Worm (Caenorhabditis elegans) whole organism, L3 larva: Measurements from ENCODE around the gene trm-1.

Experiments
- aly-2 ChIP-seq: fragments of 150-350 bp; optimal IDR thresholded peaks from 2 replicates; lab custom pipeline; 2014; ENCODE audit warnings: missing biosample characterization, missing genetic modification characterization
- ama-1 ChIP-seq: fragments of 150-350 bp; optimal IDR thresholded peaks from 2 replicates; lab custom pipeline; 2018
- lin-15B ChIP-seq: fragments of 150-350 bp; optimal IDR thresholded peaks from 2 replicates; lab custom pipeline; 2014; ENCODE audit warnings: missing biosample characterization, missing genetic modification characterization
- nhr-23 ChIP-seq: fragments of 150-350 bp; optimal IDR thresholded peaks from 2 replicates; lab custom pipeline; 2014; ENCODE audit warnings: missing biosample characterization, missing genetic modification reagents, missing genetic modification characterization
- nhr-77 ChIP-seq: fragments of 150-350 bp; optimal IDR thresholded peaks from 2 replicates; lab custom pipeline; 2014; ENCODE audit warnings: missing biosample characterization, missing genetic modification characterization
- zag-1 ChIP-seq: fragments of 150-350 bp; optimal IDR thresholded peaks from 2 replicates; lab custom pipeline; 2014; ENCODE audit warnings: missing biosample characterization, missing genetic modification characterization
- ztf-11 ChIP-seq: fragments of 150-350 bp; optimal IDR thresholded peaks from 2 replicates; lab custom pipeline; 2014; ENCODE audit warnings: missing biosample characterization, missing genetic modification characterization
- ztf-4 ChIP-seq: fragments of 150-350 bp; optimal IDR thresholded peaks from 2 replicates; lab custom pipeline; 2014; ENCODE audit warnings: missing biosample characterization, missing genetic modification characterization

DNA sequence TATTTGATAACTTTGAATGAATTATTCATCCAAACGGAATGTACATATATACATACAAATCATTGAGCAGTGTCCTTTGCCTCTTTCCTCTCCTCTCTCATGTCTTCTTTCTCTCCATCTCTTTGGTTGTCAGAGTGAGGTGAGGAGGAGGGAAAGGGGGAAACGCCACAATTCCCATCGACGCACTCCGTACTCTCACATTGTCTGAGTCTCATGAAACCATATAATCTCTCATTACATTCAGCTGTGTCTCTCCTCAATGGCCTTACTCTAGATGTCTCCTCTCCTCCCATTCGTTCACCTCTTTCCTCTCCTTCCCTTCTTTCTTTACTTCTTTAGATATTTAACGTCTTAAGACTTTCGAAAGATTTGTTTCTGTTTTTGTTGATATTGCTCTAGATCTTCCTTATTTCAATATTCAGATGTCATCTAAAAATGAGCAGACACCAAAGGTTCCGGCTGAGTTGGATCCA lies 7.7 kb downstream of the trm-1 start, which contains the start of gene ceh-74:
- TF ChIP-seq ztf-11 = no peak
- TF ChIP-seq lin-15B (tag; lab: Kevin White, UChicago) = peak; percentile 4
- no peak for TF ChIP-seq ama-1 (lab: Kevin White, UChicago)
- TF ChIP-seq ztf-4 (tag; lab: Kevin White, UChicago) = no peak
- TF ChIP-seq aly-2 (tag; lab: Kevin White, UChicago) = no peak
- TF ChIP-seq nhr-77 (tag; lab: Kevin White, UChicago) = no peak
- no peak for TF ChIP-seq nhr-23
- no peak for TF ChIP-seq zag-1
